Fruit fly (Drosophila melanogaster) ovary, adult (tissue): ENCODE data around the gene Cyp6d5.

Source experiments
- CG17801 ChIP-seq: fragments of 200-800 bp; optimal IDR thresholded peaks from 2 replicates; lab custom pipeline; 2019; ENCODE audit warnings: missing biosample characterization, mild to moderate bottlenecking, missing genetic modification characterization, moderate library complexity; ENCODE audit not compliant: partially characterized antibody

Gene Cyp6d5

dm6 chr3R:14014580-14014979 lies 14.4 kb upstream of the Cyp6d5 start:
- TF ChIP-seq CG17801 (GFP tag; lab: Kevin White, UChicago) = no peak

dm6 chr3R:14016758-14017406 lies 12.1 kb upstream of the Cyp6d5 start:
- TF ChIP-seq CG17801 (GFP tag; lab: Kevin White, UChicago) = no peak

DNA sequence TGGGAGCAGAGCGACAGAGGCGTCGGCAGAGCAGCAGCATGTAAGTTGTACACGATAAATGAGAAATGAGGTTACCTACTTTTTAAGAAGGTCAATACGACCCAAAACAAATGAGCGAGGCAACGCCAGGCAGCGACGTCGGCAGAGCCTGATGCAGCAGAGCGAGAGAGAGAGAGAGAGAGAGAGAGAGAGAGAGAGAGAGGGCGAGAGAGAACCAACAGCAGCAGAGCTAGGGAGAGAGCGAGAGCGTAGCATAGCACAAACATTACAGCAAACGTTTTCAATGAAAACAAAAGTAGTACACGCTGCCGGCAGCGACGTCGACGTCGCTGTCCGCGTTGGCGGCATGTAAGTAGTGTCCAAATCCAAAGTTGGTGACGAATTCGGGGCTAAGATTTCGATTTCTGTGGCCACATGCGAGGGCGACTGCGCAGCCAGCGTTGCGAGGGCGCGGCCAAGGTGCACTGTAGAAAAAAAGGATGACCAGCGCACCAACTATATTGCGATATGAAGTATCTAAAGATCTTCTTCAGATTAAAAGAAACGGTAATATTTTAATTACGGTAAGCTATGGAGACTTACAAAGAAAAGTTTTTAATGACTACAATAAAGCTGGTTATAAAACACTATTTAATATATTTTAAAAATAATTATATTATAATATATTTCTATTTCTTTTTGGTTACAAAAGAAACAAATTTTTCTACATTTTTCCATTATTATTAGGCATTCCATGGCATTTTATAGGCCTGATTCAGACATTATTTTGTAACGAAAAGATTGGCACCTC lies 11.2 kb upstream of the Cyp6d5 start:
- peak; percentile 28 for TF ChIP-seq CG17801 (GFP tag; lab: Kevin White, UChicago)

DNA sequence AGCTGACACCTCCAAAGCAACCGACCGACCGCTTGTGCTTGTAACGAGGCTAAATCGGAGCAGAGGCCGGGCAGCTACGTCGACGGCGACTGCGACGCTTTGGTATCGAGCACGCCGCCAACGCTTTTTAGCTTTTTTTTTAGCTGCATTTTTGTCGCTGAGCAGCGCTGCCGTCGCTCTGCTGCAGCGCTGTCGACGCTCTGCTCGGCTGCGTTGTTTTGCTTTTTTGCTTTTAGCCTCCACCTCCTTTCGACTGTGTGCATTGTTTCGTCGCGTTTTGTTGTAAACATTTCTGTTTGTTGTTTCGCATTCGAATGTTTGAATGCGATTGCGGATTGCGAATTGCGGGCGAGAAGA lies 10.6 kb upstream of the Cyp6d5 start:
- no peak for TF ChIP-seq CG17801 (GFP tag; lab: Kevin White, UChicago)

dm6 chr3R:14019407-14020050 lies 9.5 kb upstream of the Cyp6d5 start:
- no peak for TF ChIP-seq CG17801 (GFP tag; lab: Kevin White, UChicago)

- no peak for TF ChIP-seq CG17801 (GFP tag; lab: Kevin White, UChicago)
Measured at dm6 chr3R:14020345-14021001, 8.6 kb upstream of the Cyp6d5 start.

- peak; percentile 50 for TF ChIP-seq CG17801 (GFP tag; lab: Kevin White, UChicago)
Measured at dm6 chr3R:14024187-14024918, 4.7 kb upstream of the Cyp6d5 start.

dm6 chr3R:14024919-14025387 lies 4.1 kb upstream of the Cyp6d5 start:
- no peak for TF ChIP-seq CG17801 (GFP tag; lab: Kevin White, UChicago)

DNA sequence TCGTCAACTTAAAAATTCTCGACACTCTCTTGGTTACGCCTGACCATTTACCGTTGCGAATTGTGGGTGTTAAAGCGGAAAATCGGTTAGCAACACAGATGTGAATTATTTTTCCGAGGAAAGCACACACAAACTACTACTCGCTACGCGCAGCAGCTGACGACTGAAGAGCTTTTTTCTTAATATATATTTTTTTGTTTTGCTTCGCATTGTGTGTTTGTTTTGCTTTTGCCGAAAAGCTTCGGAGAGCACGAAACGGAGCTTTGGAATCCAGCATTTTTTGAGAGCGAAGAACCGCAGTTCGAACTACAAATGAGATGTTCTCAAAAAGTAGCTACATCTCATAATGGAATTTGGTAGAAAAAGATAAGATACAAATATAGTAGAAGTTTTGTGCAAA lies 3.2 kb upstream of the Cyp6d5 start:
- TF ChIP-seq CG17801 (GFP tag; lab: Kevin White, UChicago) = peak; percentile 89

DNA sequence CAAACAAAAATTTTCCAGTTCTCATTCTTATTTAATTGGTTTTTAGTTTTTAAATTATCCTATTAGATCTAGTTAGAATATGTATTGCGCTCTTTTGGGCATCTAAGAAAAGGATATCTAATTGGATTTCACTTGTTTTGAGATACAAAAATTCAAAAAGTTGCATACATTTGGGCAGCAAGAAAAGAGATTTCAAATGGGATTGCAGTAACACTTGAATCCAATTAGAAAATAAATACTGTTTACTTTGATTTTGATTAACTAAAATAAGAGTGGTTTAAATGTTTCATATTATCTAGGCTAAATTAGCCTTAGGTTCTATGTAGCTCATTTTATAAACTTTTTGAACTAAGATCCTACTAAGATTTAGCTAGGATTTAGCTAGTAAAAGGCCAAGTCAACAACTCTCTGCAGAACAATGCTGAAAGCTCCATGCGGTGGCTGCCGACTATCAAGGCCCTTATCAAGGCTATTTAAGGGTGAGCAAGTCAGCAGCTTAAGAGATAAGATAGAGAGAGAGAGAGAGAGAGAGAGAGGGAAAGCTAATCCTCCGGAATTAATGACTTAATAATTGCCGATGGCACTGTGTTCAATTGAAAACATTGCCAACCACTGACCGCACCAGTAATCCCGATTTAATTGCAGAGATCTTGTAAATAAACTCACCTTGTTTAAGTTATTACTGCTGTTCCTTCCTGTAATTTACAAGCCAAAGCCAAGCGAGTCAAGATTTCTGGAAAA lies 2.6 kb upstream of the Cyp6d5 start:
- TF ChIP-seq CG17801 (GFP tag; lab: Kevin White, UChicago) = no peak

- TF ChIP-seq CG17801 (GFP tag; lab: Kevin White, UChicago) = no peak
Measured at dm6 chr3R:14026953-14027721, 1.9 kb upstream of the Cyp6d5 start.

- TF ChIP-seq CG17801 (GFP tag; lab: Kevin White, UChicago) = no peak
Measured at dm6 chr3R:14028158-14028557, 870 bp upstream of the Cyp6d5 start.
